Worm (Caenorhabditis elegans): ENCODE measurements around the gene lgc-31.

lgc-31 gene

DNA sequence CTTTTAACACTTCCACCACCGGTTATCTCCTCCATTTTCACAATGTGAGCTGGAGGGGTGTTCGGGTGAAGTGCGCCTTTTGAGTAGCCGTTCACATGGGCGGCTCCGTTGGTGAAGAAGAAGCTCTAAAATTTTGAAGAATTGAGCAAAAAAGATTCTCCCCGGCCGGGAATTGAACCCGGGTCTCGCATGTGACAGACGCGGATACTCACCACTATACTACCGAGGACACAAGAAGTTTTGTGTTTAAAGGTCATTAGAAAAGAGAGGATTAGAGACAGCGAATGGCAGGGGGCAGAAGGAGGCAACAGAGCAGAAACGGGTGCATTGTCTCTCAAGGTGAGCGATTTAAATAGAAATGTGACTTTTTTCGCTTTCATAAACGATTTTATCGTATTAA lies 29.8 kb upstream of the lgc-31 start:
- no peak for TF ChIP-seq lsy-12 (tag; optimal IDR thresholded peaks at IDR 0.05)
- no peak for TF ChIP-seq sea-2 (GFP tag; optimal IDR thresholded peaks at IDR 0.05)
- TF ChIP-seq ceh-9 (tag; optimal IDR thresholded peaks at IDR 0.05) = no peak
- TF ChIP-seq nhr-25 (tag; optimal IDR thresholded peaks at IDR 0.05) = no peak
- no peak for TF ChIP-seq ztf-4 (tag; optimal IDR thresholded peaks at IDR 0.05)
- no peak for TF ChIP-seq aly-2 (tag; optimal IDR thresholded peaks at IDR 0.05)
- TF ChIP-seq nhr-67 (tag; optimal IDR thresholded peaks at IDR 0.05) = no peak
- TF ChIP-seq nhr-237 (tag; optimal IDR thresholded peaks at IDR 0.05) = no peak
- TF ChIP-seq daf-12 (tag; optimal IDR thresholded peaks at IDR 0.05) = no peak
- no peak for TF ChIP-seq mdl-1 (tag; optimal IDR thresholded peaks at IDR 0.05)
- no peak for TF ChIP-seq fkh-2 (tag; optimal IDR thresholded peaks at IDR 0.05)
- no peak for TF ChIP-seq ceh-16 (tag; optimal IDR thresholded peaks at IDR 0.05)
- TF ChIP-seq fkh-10 (GFP tag; optimal IDR thresholded peaks at IDR 0.05) = no peak
- peak; percentile 10 for TF ChIP-seq pqm-1 (tag; optimal IDR thresholded peaks at IDR 0.05)
- TF ChIP-seq elt-2 (tag; optimal IDR thresholded peaks at IDR 0.05) = peak; percentile 26
- TF ChIP-seq nhr-11 (tag; optimal IDR thresholded peaks at IDR 0.05) = no peak
- TF ChIP-seq skn-1 (tag; optimal IDR thresholded peaks at IDR 0.05) = peak; percentile 17
- TF ChIP-seq nhr-23 (tag; optimal IDR thresholded peaks at IDR 0.05) = no peak
- TF ChIP-seq elt-1 (tag; optimal IDR thresholded peaks at IDR 0.05) = no peak
- TF ChIP-seq nhr-12 (tag; optimal IDR thresholded peaks at IDR 0.05) = no peak
- no peak for TF ChIP-seq elt-3 (tag; optimal IDR thresholded peaks at IDR 0.05)
- TF ChIP-seq nhr-76 (tag; optimal IDR thresholded peaks at IDR 0.05) = no peak
- TF ChIP-seq egl-5 (tag; optimal IDR thresholded peaks at IDR 0.05) = no peak
- no peak for TF ChIP-seq R02D3.7 (tag; optimal IDR thresholded peaks at IDR 0.05)
- no peak for TF ChIP-seq ztf-11 (tag; optimal IDR thresholded peaks at IDR 0.05)
- TF ChIP-seq jun-1 (tag; optimal IDR thresholded peaks at IDR 0.05) = no peak
- peak; percentile 63 for TF ChIP-seq hmg-11 (tag; optimal IDR thresholded peaks at IDR 0.05)
- TF ChIP-seq pha-4 (tag; optimal IDR thresholded peaks at IDR 0.05) = peak; percentile 44
- TF ChIP-seq mml-1 (tag; optimal IDR thresholded peaks at IDR 0.05) = no peak
- no peak for TF ChIP-seq unc-39 (tag; optimal IDR thresholded peaks at IDR 0.05)
- TF ChIP-seq ceh-28 (tag; optimal IDR thresholded peaks at IDR 0.05) = no peak
- TF ChIP-seq ama-1 (optimal IDR thresholded peaks at IDR 0.05) = no peak
- peak; percentile 44 for TF ChIP-seq tbx-2 (tag; optimal IDR thresholded peaks at IDR 0.05)
- TF ChIP-seq fos-1 (tag; optimal IDR thresholded peaks at IDR 0.05) = no peak
- no peak for TF ChIP-seq ceh-82 (tag; optimal IDR thresholded peaks at IDR 0.05)
- peak; percentile 53 for TF ChIP-seq nhr-43 (tag; optimal IDR thresholded peaks at IDR 0.05; ENCODE audit: poor library complexity, severe bottlenecking)
- TF ChIP-seq nfya-1 (tag; optimal IDR thresholded peaks at IDR 0.05; ENCODE audit: insufficient read depth) = peak; percentile 52
- peak; percentile 11 for TF ChIP-seq snpc-4 (tag; optimal IDR thresholded peaks at IDR 0.05)
- peak; percentile 25 for TF ChIP-seq lin-39 (tag; optimal IDR thresholded peaks at IDR 0.05)
- TF ChIP-seq ZK546.5 (tag; optimal IDR thresholded peaks at IDR 0.05) = no peak
- TF ChIP-seq nhr-28 (tag; optimal IDR thresholded peaks at IDR 0.05) = no peak
- no peak for TF ChIP-seq lin-15B (tag; optimal IDR thresholded peaks at IDR 0.05)
- TF ChIP-seq nhr-77 (tag; optimal IDR thresholded peaks at IDR 0.05) = no peak
- no peak for TF ChIP-seq eor-1 (tag; optimal IDR thresholded peaks at IDR 0.05)
- no peak for TF ChIP-seq egl-27 (tag; optimal IDR thresholded peaks at IDR 0.05)
- TF ChIP-seq unc-62 (GFP tag; optimal IDR thresholded peaks at IDR 0.05) = no peak
- TF ChIP-seq zag-1 (tag; optimal IDR thresholded peaks at IDR 0.05) = no peak

DNA sequence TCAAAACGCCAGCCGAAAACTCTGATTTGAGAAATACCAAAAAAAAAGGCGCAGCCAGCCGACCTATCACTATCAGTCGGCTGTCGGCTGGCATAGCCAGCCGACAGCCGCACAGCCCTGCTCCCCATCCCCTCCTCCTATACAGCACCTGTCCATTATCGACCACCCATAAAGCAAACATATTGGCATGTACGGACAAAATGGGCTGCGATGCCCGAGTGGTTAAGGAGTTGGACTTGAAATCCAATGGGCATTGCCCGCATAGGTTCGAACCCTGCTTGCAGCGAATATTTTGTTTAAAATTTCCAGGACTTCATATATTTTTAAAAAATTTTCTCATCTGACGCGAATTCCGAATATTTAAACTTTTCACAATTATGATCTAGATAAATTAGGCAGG lies 28.6 kb upstream of the lgc-31 start:
- TF ChIP-seq elt-3 (tag; optimal IDR thresholded peaks at IDR 0.05) = no peak
- TF ChIP-seq mdl-1 (tag; optimal IDR thresholded peaks at IDR 0.05) = no peak
- TF ChIP-seq eor-1 (tag; optimal IDR thresholded peaks at IDR 0.05) = no peak
- TF ChIP-seq ceh-28 (tag; optimal IDR thresholded peaks at IDR 0.05) = no peak
- TF ChIP-seq nhr-77 (tag; optimal IDR thresholded peaks at IDR 0.05) = no peak
- no peak for TF ChIP-seq lin-15B (tag; optimal IDR thresholded peaks at IDR 0.05)
- TF ChIP-seq hmg-11 (tag; optimal IDR thresholded peaks at IDR 0.05) = no peak
- no peak for TF ChIP-seq fkh-2 (tag; optimal IDR thresholded peaks at IDR 0.05)
- no peak for TF ChIP-seq nhr-25 (tag; optimal IDR thresholded peaks at IDR 0.05)
- no peak for TF ChIP-seq ztf-11 (tag; optimal IDR thresholded peaks at IDR 0.05)
- TF ChIP-seq ceh-9 (tag; optimal IDR thresholded peaks at IDR 0.05) = no peak
- TF ChIP-seq nhr-67 (tag; optimal IDR thresholded peaks at IDR 0.05) = no peak
- TF ChIP-seq unc-62 (GFP tag; optimal IDR thresholded peaks at IDR 0.05) = no peak
- TF ChIP-seq jun-1 (tag; optimal IDR thresholded peaks at IDR 0.05) = no peak

Data from whole organism, L3 larva.